Worm (Caenorhabditis elegans): ENCODE data around the gene F14F8.9.

- TF ChIP-seq klf-2 (GFP tag; conservative IDR thresholded peaks at IDR 0.05) = no peak
- TF ChIP-seq ref-1 (GFP tag; conservative IDR thresholded peaks at IDR 0.05) = no peak
- no peak for TF ChIP-seq flt-1 (GFP tag; IDR thresholded peaks at IDR 0.05)
- TF ChIP-seq med-1 (GFP tag; optimal IDR thresholded peaks at IDR 0.05; ENCODE audit: insufficient read depth) = no peak
- no peak for TF ChIP-seq tab-1 (GFP tag; IDR thresholded peaks at IDR 0.05)
- no peak for TF ChIP-seq ztf-23 (GFP tag; IDR thresholded peaks at IDR 0.05)
- TF ChIP-seq cog-1 (tag; optimal IDR thresholded peaks at IDR 0.05) = no peak
Observed at ce11 chrV:16627962-16628361, 40.4 kb downstream of the F14F8.9 start, which contains the start of gene oac-53.

Data from whole organism, midembryonic.